Worm (Caenorhabditis elegans) whole organism, L4 larva: ENCODE measurements around the gene C01G12.9.

Experiments
- lin-39 ChIP-seq: fragments of 150-350 bp; optimal IDR thresholded peaks from 2 replicates; lab custom pipeline; 2014; ENCODE audit warnings: missing biosample characterization, missing genetic modification reagents, missing genetic modification characterization
- lsy-2 ChIP-seq, 2 experiments: fragments of 150-350 bp in 1 of 2; sonication (generic microtip) in 1 of 2; optimal IDR thresholded peaks; 2 replicates each; lab custom pipeline; 2014 to 2017; ENCODE audit warnings: missing biosample characterization in 2 of 2, missing genetic modification characterization in 2 of 2
- snpc-4 ChIP-seq: fragments of 150-350 bp; optimal IDR thresholded peaks from 2 replicates; lab custom pipeline; 2014; ENCODE audit warnings: missing biosample characterization, missing genetic modification characterization
- zag-1 ChIP-seq: fragments of 150-350 bp; optimal IDR thresholded peaks from 2 replicates; lab custom pipeline; 2014; ENCODE audit warnings: missing biosample characterization, missing genetic modification characterization

- no peak for TF ChIP-seq zag-1 (tag; lab: Kevin White, UChicago)
- TF ChIP-seq lin-39 (tag; lab: Kevin White, UChicago), result no peak
- TF ChIP-seq lsy-2 (tag; optimal IDR thresholded peaks at IDR 0.05; lab: Kevin White, UChicago), result peak in 1 of 2 experiments; percentile 28
- no peak for TF ChIP-seq snpc-4
Observed at ce11 chrII:14610492-14611142, 31.8 kb downstream of the C01G12.9 start.
